Worm (Caenorhabditis elegans) whole organism, L3 larva: ENCODE measurements around the gene F54H12.8.

Source experiments
- R02D3.7 ChIP-seq: fragments of 150-350 bp; optimal IDR thresholded peaks from 2 replicates; lab custom pipeline; 2014; ENCODE audit warnings: missing biosample characterization, missing genetic modification characterization
- ama-1 ChIP-seq: fragments of 150-350 bp; optimal IDR thresholded peaks from 2 replicates; lab custom pipeline; 2018
- ceh-82 ChIP-seq: fragments of 150-350 bp; optimal IDR thresholded peaks from 2 replicates; lab custom pipeline; 2014; ENCODE audit warnings: missing biosample characterization, missing genetic modification characterization
- ceh-9 ChIP-seq: sonication (generic microtip); optimal IDR thresholded peaks from 2 replicates; lab custom pipeline; 2018; ENCODE audit warnings: missing biosample characterization, missing genetic modification characterization
- egl-27 ChIP-seq: sonication (generic microtip); optimal IDR thresholded peaks from 4 replicates; lab custom pipeline; 2017; ENCODE audit warnings: missing biosample characterization, missing genetic modification reagents, missing genetic modification characterization
- elt-2 ChIP-seq: sonication (generic microtip); optimal IDR thresholded peaks from 2 replicates; lab custom pipeline; 2016; ENCODE audit warnings: missing genetic modification reagents, mild to moderate bottlenecking, missing genetic modification characterization, missing compliant biosample characterization
- fos-1 ChIP-seq: fragments of 150-350 bp; optimal IDR thresholded peaks from 2 replicates; lab custom pipeline; 2014; ENCODE audit warnings: missing biosample characterization, missing genetic modification characterization
- lin-15B ChIP-seq: fragments of 150-350 bp; optimal IDR thresholded peaks from 2 replicates; lab custom pipeline; 2014; ENCODE audit warnings: missing biosample characterization, missing genetic modification characterization
- lsy-12 ChIP-seq: sonication (generic microtip); optimal IDR thresholded peaks from 2 replicates; lab custom pipeline; 2016; ENCODE audit warnings: mild to moderate bottlenecking, missing genetic modification characterization, missing compliant biosample characterization
- nfya-1 ChIP-seq: sonication (generic microtip); optimal IDR thresholded peaks from 2 replicates; lab custom pipeline; 2017; ENCODE audit warnings: missing genetic modification characterization, mild to moderate bottlenecking, missing compliant biosample characterization, antibody characterized with exemption, moderate library complexity; ENCODE audit not compliant: insufficient read depth
- nhr-28 ChIP-seq: fragments of 150-350 bp; optimal IDR thresholded peaks from 2 replicates; lab custom pipeline; 2014; ENCODE audit warnings: missing biosample characterization, missing genetic modification characterization
- nhr-77 ChIP-seq: fragments of 150-350 bp; optimal IDR thresholded peaks from 2 replicates; lab custom pipeline; 2014; ENCODE audit warnings: missing biosample characterization, missing genetic modification characterization
- pha-4 ChIP-seq: fragments of 150-350 bp; optimal IDR thresholded peaks from 2 replicates; lab custom pipeline; 2014; ENCODE audit warnings: missing biosample characterization, missing genetic modification reagents, missing genetic modification characterization
- ztf-4 ChIP-seq: fragments of 150-350 bp; optimal IDR thresholded peaks from 2 replicates; lab custom pipeline; 2014; ENCODE audit warnings: missing biosample characterization, missing genetic modification characterization

- TF ChIP-seq ama-1 (no peak), egl-27 (tag; lab: Kevin White, UChicago) (no peak), nhr-77 (no peak), ceh-9 (no peak), nfya-1 (no peak), pha-4 (tag; lab: Kevin White, UChicago) (peak; percentile 48), lsy-12 (no peak), fos-1 (no peak), lin-15B (tag; lab: Kevin White, UChicago) (no peak), elt-2 (tag; lab: Kevin White, UChicago) (no peak), ztf-4 (tag; lab: Kevin White, UChicago) (no peak), nhr-28 (tag; lab: Kevin White, UChicago) (no peak), R02D3.7 (tag; lab: Kevin White, UChicago) (no peak), ceh-82 (no peak)
These were observed 43.1 kb downstream of the F54H12.8 start for ce11 chrIII:7925968-7926367.
